Worm (Caenorhabditis elegans) whole organism, L4 larva: Measurements from ENCODE around the gene trpp-6.

ENCODE experiments used
- ZK546.5 ChIP-seq, 2 experiments: sonication (generic microtip); optimal IDR thresholded peaks; 2 replicates each; lab custom pipeline; 2017; ENCODE audit warnings: missing biosample characterization in 2 of 2, missing genetic modification characterization in 2 of 2
- pqm-1 ChIP-seq: sonication (generic microtip); optimal IDR thresholded peaks from 2 replicates; lab custom pipeline; 2017; ENCODE audit warnings: missing biosample characterization, missing genetic modification characterization
- zfp-3 ChIP-seq: fragments of 200-800 bp; sonication (Bioruptor generic); conservative IDR thresholded peaks from 2 replicates; pipeline ENCODE4 v1.3.6; 2022; ENCODE audit warnings: missing genetic modification reagents, missing genetic modification characterization, missing compliant biosample characterization

ce11 chrV:9982568-9982967 is 9.1 kb upstream of the trpp-6 start, which contains the start of gene C27H6.9:
- TF ChIP-seq zfp-3 (GFP tag; lab: Robert Waterston, UW) (no peak), ZK546.5 (tag; optimal IDR thresholded peaks at IDR 0.05; lab: Kevin White, UChicago) (no peak), pqm-1 (tag; lab: Kevin White, UChicago) (no peak)
